Worm (Caenorhabditis elegans) whole organism, L1 larva: ENCODE measurements around the gene fbxb-87.

Experiments used
- C04F5.9 ChIP-seq: sonication (generic microtip); optimal IDR thresholded peaks from 2 replicates; lab custom pipeline; 2016; ENCODE audit warnings: missing genetic modification characterization, missing compliant biosample characterization
- C16A3.4 ChIP-seq: fragments of 150-350 bp; optimal IDR thresholded peaks from 2 replicates; lab custom pipeline; 2014; ENCODE audit warnings: missing biosample characterization, missing genetic modification characterization
- F16B12.6 ChIP-seq: fragments of 150-350 bp; optimal IDR thresholded peaks from 2 replicates; lab custom pipeline; 2014; ENCODE audit warnings: missing biosample characterization, missing genetic modification characterization
- aly-2 ChIP-seq: fragments of 150-350 bp; optimal IDR thresholded peaks from 2 replicates; lab custom pipeline; 2014; ENCODE audit warnings: missing biosample characterization, missing genetic modification characterization
- blmp-1 ChIP-seq: fragments of 150-350 bp; optimal IDR thresholded peaks from 2 replicates; lab custom pipeline; 2014; ENCODE audit warnings: missing biosample characterization, missing genetic modification characterization
- ceh-63 ChIP-seq: fragments of 200-800 bp; sonication (Bioruptor generic); optimal IDR thresholded peaks from 2 replicates; lab custom pipeline; 2018; ENCODE audit warnings: mild to moderate bottlenecking, missing genetic modification characterization, missing compliant biosample characterization
- ceh-90 ChIP-seq: sonication (generic microtip); optimal IDR thresholded peaks from 2 replicates; lab custom pipeline; 2016; ENCODE audit warnings: missing genetic modification characterization, missing compliant biosample characterization
- dpl-1 ChIP-seq, 3 experiments: fragments of 150-350 bp in 2 of 3; sonication (generic microtip) in 1 of 3; optimal IDR thresholded peaks; 2 replicates each; lab custom pipeline; 2014 to 2017; ENCODE audit warnings: missing biosample characterization in 3 of 3, missing genetic modification characterization in 3 of 3, missing genetic modification reagents in 3 of 3
- dsc-1 ChIP-seq: sonication (generic microtip); optimal IDR thresholded peaks from 2 replicates; lab custom pipeline; 2016; ENCODE audit warnings: mild to moderate bottlenecking, missing genetic modification characterization, missing compliant biosample characterization
- efl-1 ChIP-seq, 4 experiments: fragments of 150-350 bp; optimal IDR thresholded peaks in 3 of 4; peaks in 1 of 4; 1 replicate in 1 of 4; 2 replicates in 3 of 4; lab custom pipeline; 2014; ENCODE audit warnings: missing biosample characterization in 2 of 4, missing genetic modification characterization in 2 of 4, missing genetic modification reagents in 2 of 4
- efl-3 ChIP-seq: fragments of 200-800 bp; sonication (Bioruptor generic); optimal IDR thresholded peaks from 2 replicates; lab custom pipeline; 2018; ENCODE audit warnings: mild to moderate bottlenecking, missing genetic modification characterization, missing compliant biosample characterization
- egl-27 ChIP-seq, 2 experiments: fragments of 150-350 bp in 1 of 2; sonication (generic microtip); optimal IDR thresholded peaks; 3 replicates each; lab custom pipeline; 2017 to 2018; ENCODE audit warnings: missing biosample characterization in 2 of 2, missing genetic modification characterization in 2 of 2, missing genetic modification reagents in 2 of 2
- elt-2 ChIP-seq: sonication (generic microtip); optimal IDR thresholded peaks from 2 replicates; lab custom pipeline; 2016; ENCODE audit warnings: missing genetic modification characterization, mild to moderate bottlenecking, inconsistent platforms, missing compliant biosample characterization, missing genetic modification reagents
- elt-3 ChIP-seq, 6 experiments: fragments of 150-350 bp in 1 of 6; sonication (generic microtip); optimal IDR thresholded peaks; 2 replicates each; lab custom pipeline; 2017 to 2018; ENCODE audit warnings: missing biosample characterization in 6 of 6, missing genetic modification characterization in 6 of 6, inconsistent platforms in 1 of 6
- ets-5 ChIP-seq: fragments of 200-800 bp; sonication (Bioruptor generic); IDR thresholded peaks from 2 replicates; pipeline ENCODE4 v1.3.6; 2022; ENCODE audit warnings: missing genetic modification characterization, missing compliant biosample characterization
- fkh-8 ChIP-seq: sonication (generic microtip); optimal IDR thresholded peaks from 2 replicates; lab custom pipeline; 2016; ENCODE audit warnings: mild to moderate bottlenecking, missing genetic modification characterization, missing compliant biosample characterization
- fos-1 ChIP-seq: fragments of 150-350 bp; optimal IDR thresholded peaks from 2 replicates; lab custom pipeline; 2014; ENCODE audit warnings: missing biosample characterization, missing genetic modification characterization
- hlh-17 ChIP-seq: fragments of 200-800 bp; sonication (Bioruptor generic); optimal IDR thresholded peaks from 2 replicates; lab custom pipeline; 2018; ENCODE audit warnings: missing genetic modification characterization, mild to moderate bottlenecking, missing compliant biosample characterization, moderate library complexity, borderline replicate concordance
- hlh-4 ChIP-seq: sonication (generic microtip); optimal IDR thresholded peaks from 2 replicates; lab custom pipeline; 2016; ENCODE audit warnings: mild to moderate bottlenecking, missing genetic modification characterization, missing compliant biosample characterization
- isw-1 ChIP-seq: fragments of 200-800 bp; sonication (Bioruptor generic); IDR thresholded peaks from 2 replicates; pipeline ENCODE4 v1.3.6; 2022; ENCODE audit warnings: missing genetic modification characterization, missing compliant biosample characterization
- jun-1 ChIP-seq: fragments of 150-350 bp; optimal IDR thresholded peaks from 2 replicates; lab custom pipeline; 2014; ENCODE audit warnings: missing biosample characterization, missing genetic modification reagents, missing genetic modification characterization
- lin-35 ChIP-seq, 2 experiments: fragments of 150-350 bp; optimal IDR thresholded peaks; 2 replicates each; lab custom pipeline; 2014; ENCODE audit warnings: missing biosample characterization in 2 of 2, missing genetic modification characterization in 2 of 2, missing genetic modification reagents in 2 of 2
- lin-39 ChIP-seq: fragments of 150-350 bp; optimal IDR thresholded peaks from 2 replicates; lab custom pipeline; 2014; ENCODE audit warnings: missing biosample characterization, missing genetic modification reagents, missing genetic modification characterization
- lir-3 ChIP-seq: sonication (generic microtip); optimal IDR thresholded peaks from 2 replicates; lab custom pipeline; 2016; ENCODE audit warnings: mild to moderate bottlenecking, missing genetic modification characterization, moderate library complexity, missing compliant biosample characterization; ENCODE audit not compliant: poor library complexity
- lsy-2 ChIP-seq, 2 experiments: fragments of 150-350 bp; optimal IDR thresholded peaks; 2 replicates each; lab custom pipeline; 2014; ENCODE audit warnings: missing biosample characterization in 2 of 2, missing genetic modification characterization in 2 of 2
- mab-9 ChIP-seq: fragments of 200-800 bp; sonication (Bioruptor generic); IDR thresholded peaks from 2 replicates; pipeline ENCODE4 v1.3.6; 2022; ENCODE audit warnings: missing genetic modification reagents, missing genetic modification characterization, missing compliant biosample characterization
- mef-2 ChIP-seq: fragments of 150-350 bp; optimal IDR thresholded peaks from 2 replicates; lab custom pipeline; 2014; ENCODE audit warnings: missing biosample characterization, missing genetic modification characterization
- mep-1 ChIP-seq: fragments of 150-350 bp; optimal IDR thresholded peaks from 2 replicates; lab custom pipeline; 2014; ENCODE audit warnings: missing biosample characterization, missing genetic modification characterization
- nhr-11 ChIP-seq: fragments of 150-350 bp; optimal IDR thresholded peaks from 2 replicates; lab custom pipeline; 2014; ENCODE audit warnings: missing biosample characterization, missing genetic modification characterization
- nhr-12 ChIP-seq: sonication (generic microtip); optimal IDR thresholded peaks from 2 replicates; lab custom pipeline; 2017; ENCODE audit warnings: missing biosample characterization, missing genetic modification characterization
- nhr-19 ChIP-seq: fragments of 200-800 bp; sonication (Bioruptor generic); conservative IDR thresholded peaks from 2 replicates; pipeline ENCODE4 v1.3.6; 2022; ENCODE audit warnings: missing genetic modification characterization, missing compliant biosample characterization
- nhr-28 ChIP-seq: fragments of 150-350 bp; optimal IDR thresholded peaks from 2 replicates; lab custom pipeline; 2014; ENCODE audit warnings: missing biosample characterization, missing genetic modification characterization
- nhr-76 ChIP-seq: sonication (generic microtip); optimal IDR thresholded peaks from 2 replicates; lab custom pipeline; 2017; ENCODE audit warnings: missing biosample characterization, missing genetic modification characterization
- nhr-77 ChIP-seq: fragments of 150-350 bp; optimal IDR thresholded peaks from 2 replicates; lab custom pipeline; 2014; ENCODE audit warnings: missing biosample characterization, missing genetic modification characterization
- nhr-90 ChIP-seq: sonication (generic microtip); optimal IDR thresholded peaks from 2 replicates; lab custom pipeline; 2016; ENCODE audit warnings: mild to moderate bottlenecking, missing genetic modification characterization, missing compliant biosample characterization; ENCODE audit not compliant: poor library complexity
- pag-3 ChIP-seq: sonication (generic microtip); optimal IDR thresholded peaks from 2 replicates; lab custom pipeline; 2017; ENCODE audit warnings: missing genetic modification characterization, mild to moderate bottlenecking, missing compliant biosample characterization, antibody characterized with exemption, borderline replicate concordance; ENCODE audit not compliant: insufficient read depth
- pax-3 ChIP-seq: fragments of 200-800 bp; sonication (Bioruptor generic); optimal IDR thresholded peaks from 2 replicates; lab custom pipeline; 2018; ENCODE audit warnings: mild to moderate bottlenecking, missing genetic modification characterization, moderate library complexity, missing compliant biosample characterization
- pqm-1 ChIP-seq: sonication (generic microtip); optimal IDR thresholded peaks from 3 replicates; lab custom pipeline; 2017; ENCODE audit warnings: missing biosample characterization, missing genetic modification characterization
- skn-1 ChIP-seq: fragments of 150-350 bp; optimal IDR thresholded peaks from 2 replicates; lab custom pipeline; 2014; ENCODE audit warnings: missing biosample characterization, missing genetic modification characterization
- snu-23 ChIP-seq: sonication (generic microtip); optimal IDR thresholded peaks from 2 replicates; lab custom pipeline; 2016; ENCODE audit warnings: missing genetic modification characterization, missing compliant biosample characterization
- sox-4 ChIP-seq: sonication (generic microtip); optimal IDR thresholded peaks from 2 replicates; lab custom pipeline; 2016; ENCODE audit warnings: missing genetic modification characterization, missing compliant biosample characterization
- sptf-1 ChIP-seq: fragments of 150-350 bp; optimal IDR thresholded peaks from 2 replicates; lab custom pipeline; 2014; ENCODE audit warnings: missing biosample characterization, missing genetic modification characterization
- sup-37 ChIP-seq: fragments of 200-800 bp; sonication (Bioruptor generic); optimal IDR thresholded peaks from 2 replicates; lab custom pipeline; 2018; ENCODE audit warnings: mild to moderate bottlenecking, missing genetic modification characterization, missing compliant biosample characterization
- tlp-1 ChIP-seq: fragments of 150-350 bp; optimal IDR thresholded peaks from 2 replicates; lab custom pipeline; 2014; ENCODE audit warnings: missing biosample characterization, missing genetic modification characterization
- unc-30 ChIP-seq: sonication (generic microtip); optimal IDR thresholded peaks from 2 replicates; lab custom pipeline; 2017; ENCODE audit warnings: missing biosample characterization, missing genetic modification characterization
- unc-62 ChIP-seq: fragments of 150-350 bp; optimal IDR thresholded peaks from 2 replicates; lab custom pipeline; 2014; ENCODE audit warnings: missing biosample characterization, missing genetic modification reagents, missing genetic modification characterization
- unc-86 ChIP-seq: sonication (generic microtip); optimal IDR thresholded peaks from 2 replicates; lab custom pipeline; 2016; ENCODE audit warnings: missing genetic modification characterization, missing compliant biosample characterization
- unc-98 ChIP-seq: fragments of 200-800 bp; sonication (Bioruptor generic); IDR thresholded peaks from 2 replicates; pipeline ENCODE4 v1.3.6; 2022; ENCODE audit warnings: missing genetic modification characterization, missing compliant biosample characterization
- xbp-1 ChIP-seq: sonication (generic microtip); optimal IDR thresholded peaks from 2 replicates; lab custom pipeline; 2016; ENCODE audit warnings: missing genetic modification characterization, missing compliant biosample characterization
- zag-1 ChIP-seq: fragments of 150-350 bp; optimal IDR thresholded peaks from 2 replicates; lab custom pipeline; 2014; ENCODE audit warnings: missing biosample characterization, missing genetic modification characterization
- zip-4 ChIP-seq: fragments of 200-800 bp; sonication (Bioruptor generic); optimal IDR thresholded peaks from 2 replicates; lab custom pipeline; 2018; ENCODE audit warnings: mild to moderate bottlenecking, missing genetic modification characterization, moderate library complexity, missing compliant biosample characterization
- ztf-11 ChIP-seq, 2 experiments: sonication (generic microtip); optimal IDR thresholded peaks; 2 replicates each; lab custom pipeline; 2016 to 2017; ENCODE audit warnings: missing genetic modification characterization in 2 of 2, missing biosample characterization in 1 of 2, missing compliant biosample characterization in 1 of 2
- ztf-4 ChIP-seq: fragments of 150-350 bp; optimal IDR thresholded peaks from 2 replicates; lab custom pipeline; 2014; ENCODE audit warnings: missing biosample characterization, missing genetic modification characterization

The fbxb-87 gene

ce11 chrIII:10856830-10857229, 37.5 kb upstream of the fbxb-87 start (continued):
- TF ChIP-seq unc-30 (tag; lab: Kevin White, UChicago) (no peak), C16A3.4 (tag; lab: Kevin White, UChicago) (no peak), xbp-1 (peak; percentile 29), aly-2 (tag; lab: Kevin White, UChicago) (no peak), ceh-63 (GFP tag; lab: Kevin White, UChicago) (peak; percentile 72), sox-4 (tag; lab: Kevin White, UChicago) (peak; percentile 54), pqm-1 (no peak), nhr-90 (peak; percentile 62), lin-35 (GFP tag; optimal IDR thresholded peaks at IDR 0.05; lab: Kevin White, UChicago) (no peak), tlp-1 (tag; lab: Kevin White, UChicago) (no peak), ceh-90 (peak; percentile 1), nhr-76 (tag; lab: Kevin White, UChicago) (no peak), ztf-11 (tag; optimal IDR thresholded peaks at IDR 0.05; lab: Kevin White, UChicago) (peak in 1 of 2 experiments; percentile 80), hlh-17 (GFP tag; lab: Kevin White, UChicago) (no peak), blmp-1 (tag; lab: Kevin White, UChicago) (no peak), efl-3 (GFP tag; lab: Kevin White, UChicago) (no peak), nhr-12 (tag; lab: Kevin White, UChicago) (no peak), fos-1 (tag; lab: Kevin White, UChicago) (no peak), efl-1 (optimal IDR thresholded peaks at IDR 0.05; lab: Kevin White, UChicago) (peak; percentile 26 to 62), efl-1 (GFP tag; optimal IDR thresholded peaks at IDR 0.05 in 1 of 2; lab: Kevin White, UChicago) (peak in 1 of 2 experiments; percentile 62), zip-4 (GFP tag; lab: Kevin White, UChicago) (no peak), unc-62 (no peak), mab-9 (GFP tag; lab: Robert Waterston, UW) (peak; percentile 37; the same call in 1 of the 2 replicates), C04F5.9 (no peak), dpl-1 (GFP tag; optimal IDR thresholded peaks at IDR 0.05; lab: Kevin White, UChicago) (no peak), sptf-1 (tag; lab: Kevin White, UChicago) (no peak), snu-23 (no peak), pag-3 (tag; lab: Kevin White, UChicago) (no peak), ztf-4 (no peak), sup-37 (GFP tag; lab: Kevin White, UChicago) (no peak), jun-1 (tag; lab: Kevin White, UChicago) (no peak), nhr-11 (no peak), unc-86 (tag; lab: Kevin White, UChicago) (peak; percentile 18), elt-3 (tag; optimal IDR thresholded peaks at IDR 0.05; lab: Kevin White, UChicago) (no peak), pax-3 (peak; percentile 11), fkh-8 (tag; lab: Kevin White, UChicago) (peak; percentile 47), F16B12.6 (tag; lab: Kevin White, UChicago) (no peak), isw-1 (GFP tag; lab: Robert Waterston, UW) (peak; percentile 34), dsc-1 (tag; lab: Kevin White, UChicago) (peak; percentile 21), mep-1 (tag; lab: Kevin White, UChicago) (no peak), zag-1 (tag; lab: Kevin White, UChicago) (no peak), nhr-19 (GFP tag; lab: Robert Waterston, UW) (peak; percentile 37), nhr-77 (tag; lab: Kevin White, UChicago) (no peak), ets-5 (GFP tag; lab: Robert Waterston, UW) (no peak), lir-3 (tag; lab: Kevin White, UChicago) (peak; percentile 75), elt-2 (tag; lab: Kevin White, UChicago) (peak; percentile 16), lsy-2 (tag; optimal IDR thresholded peaks at IDR 0.05; lab: Kevin White, UChicago) (no peak), hlh-4 (tag; lab: Kevin White, UChicago) (peak; percentile 8), lin-39 (tag; lab: Kevin White, UChicago) (no peak), nhr-28 (tag; lab: Kevin White, UChicago) (no peak), egl-27 (tag; optimal IDR thresholded peaks at IDR 0.05; lab: Kevin White, UChicago) (no peak), unc-98 (GFP tag; lab: Robert Waterston, UW) (peak; percentile 77), mef-2 (tag; lab: Kevin White, UChicago) (no peak), skn-1 (tag; lab: Kevin White, UChicago) (no peak)
